Worm (Caenorhabditis elegans) whole organism, early embryonic: ENCODE measurements around the gene T16G1.6.

ENCODE experiments used
- B0310.2 ChIP-seq: sonication (generic microtip); optimal IDR thresholded peaks from 2 replicates; lab custom pipeline; 2016; ENCODE audit warnings: mild to moderate bottlenecking, missing genetic modification characterization, missing compliant biosample characterization
- aly-1 ChIP-seq: sonication (generic microtip); optimal IDR thresholded peaks from 2 replicates; lab custom pipeline; 2016; ENCODE audit warnings: missing genetic modification characterization, missing compliant biosample characterization
- ceh-13 ChIP-seq: fragments of 200-800 bp; sonication (Bioruptor generic); optimal IDR thresholded peaks from 2 replicates; lab custom pipeline; 2018; ENCODE audit warnings: mild to moderate bottlenecking, missing genetic modification characterization, missing compliant biosample characterization
- ceh-36 ChIP-seq: sonication (generic microtip); optimal IDR thresholded peaks from 2 replicates; lab custom pipeline; 2016; ENCODE audit warnings: missing genetic modification characterization, inconsistent platforms, missing compliant biosample characterization
- ets-7 ChIP-seq: sonication (generic microtip); optimal IDR thresholded peaks from 2 replicates; lab custom pipeline; 2016; ENCODE audit warnings: missing genotype, missing genetic modification characterization, missing compliant biosample characterization
- hmbx-1 ChIP-seq: sonication (generic microtip); optimal IDR thresholded peaks from 2 replicates; lab custom pipeline; 2016; ENCODE audit warnings: mild to moderate bottlenecking, missing genetic modification characterization, missing compliant biosample characterization
- hmg-4 ChIP-seq: fragments of 200-800 bp; sonication (Bioruptor generic); optimal IDR thresholded peaks from 2 replicates; lab custom pipeline; 2018; ENCODE audit warnings: mild to moderate bottlenecking, missing genetic modification characterization, missing compliant biosample characterization
- tbx-11 ChIP-seq: fragments of 200-800 bp; sonication (Bioruptor generic); IDR thresholded peaks from 2 replicates; pipeline ENCODE4 v1.3.6; 2022; ENCODE audit warnings: missing genetic modification characterization, missing compliant biosample characterization

DNA sequence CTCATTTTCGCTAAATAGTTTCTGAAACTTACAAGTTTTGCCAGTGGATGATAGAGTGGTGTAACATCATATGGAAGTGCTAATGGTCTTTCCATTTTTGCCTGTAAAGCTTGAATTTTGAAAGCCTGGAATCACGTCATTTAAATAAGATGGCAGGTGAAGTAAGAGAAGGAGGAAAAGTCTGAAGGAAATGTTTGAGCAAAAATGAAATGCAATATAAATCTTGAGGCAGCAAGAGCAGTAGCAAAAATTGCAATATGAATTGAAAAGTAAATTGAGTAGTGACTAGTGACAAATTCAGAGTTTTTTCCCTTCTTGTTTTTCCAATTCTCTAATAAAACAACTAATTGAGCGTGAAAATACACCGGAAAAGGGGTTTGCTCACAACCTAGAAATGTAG lies 51.1 kb downstream of the T16G1.6 start, which contains the start of gene glb-24:
- TF ChIP-seq B0310.2 (tag; lab: Kevin White, UChicago) (no peak), ceh-36 (tag; lab: Kevin White, UChicago) (no peak), ets-7 (no peak), hmg-4 (no peak), tbx-11 (GFP tag; lab: Robert Waterston, UW) (no peak), aly-1 (no peak), hmbx-1 (tag; lab: Kevin White, UChicago) (no peak), ceh-13 (no peak)
